Worm (Caenorhabditis elegans): ENCODE measurements around the gene C34C12.2.

ce11 chrIII:3475014-3475413 lies 21.4 kb downstream of the C34C12.2 start:
- TF ChIP-seq ref-1 (GFP tag; conservative IDR thresholded peaks at IDR 0.05): no peak
- no peak for TF ChIP-seq flt-1 (GFP tag; IDR thresholded peaks at IDR 0.05)
- no peak for TF ChIP-seq ztf-29 (GFP tag; IDR thresholded peaks at IDR 0.05)
- TF ChIP-seq T22C8.4 (GFP tag; IDR thresholded peaks at IDR 0.05): no peak
- no peak for TF ChIP-seq ztf-23 (GFP tag; IDR thresholded peaks at IDR 0.05)
- TF ChIP-seq med-1 (GFP tag; optimal IDR thresholded peaks at IDR 0.05; ENCODE audit: insufficient read depth): no peak

Measured in whole organism, midembryonic.